Fruit fly (Drosophila melanogaster) whole organism, embryonic: Measurements from ENCODE around the gene mRpL40.

ENCODE experiments used
- Ada2b ChIP-seq: fragments of 200-800 bp; sonication (Bioruptor generic); IDR thresholded peaks from 2 replicates; pipeline ENCODE4 v1.3.6; 2022; ENCODE audit warnings: missing biosample characterization, missing genetic modification characterization
- Atf-2 ChIP-seq: fragments of 200-800 bp; sonication (Bioruptor generic); optimal IDR thresholded peaks from 2 replicates; lab custom pipeline; 2016; ENCODE audit warnings: missing biosample characterization, missing genetic modification characterization
- Atf6 ChIP-seq: fragments of 200-800 bp; sonication (Bioruptor generic); IDR thresholded peaks from 2 replicates; pipeline ENCODE4 v1.3.6; 2022; ENCODE audit warnings: missing biosample characterization, missing genetic modification characterization
- Awh ChIP-seq: fragments of 200-800 bp; sonication (Bioruptor generic); IDR thresholded peaks from 2 replicates; pipeline ENCODE4, ENCODE4 v1.3.6; 2022; ENCODE audit warnings: missing biosample characterization, missing genetic modification characterization
- CG1024 ChIP-seq: fragments of 200-800 bp; sonication (Bioruptor generic); IDR thresholded peaks from 2 replicates; pipeline ENCODE4 v1.3.6; 2022; ENCODE audit warnings: missing biosample characterization, missing genetic modification characterization
- CG13123 ChIP-seq: fragments of 200-800 bp; sonication (Bioruptor generic); optimal IDR thresholded peaks from 2 replicates; lab custom pipeline; 2016; ENCODE audit warnings: missing biosample characterization, missing genetic modification characterization
- CG13624 ChIP-seq: fragments of 200-800 bp; sonication (Bioruptor generic); optimal IDR thresholded peaks from 2 replicates; lab custom pipeline; 2016; ENCODE audit warnings: missing biosample characterization, missing genetic modification characterization
- CG14441 ChIP-seq: fragments of 200-800 bp; sonication (Bioruptor generic); IDR thresholded peaks from 2 replicates; pipeline ENCODE4 v1.3.6; 2022; ENCODE audit warnings: missing biosample characterization, missing genetic modification characterization
- CG14860 ChIP-seq: fragments of 200-800 bp; sonication (Bioruptor generic); IDR thresholded peaks from 3 replicates; pipeline ENCODE4 v1.3.6; 2022; ENCODE audit warnings: missing biosample characterization, missing genetic modification characterization; ENCODE audit not compliant: partially characterized antibody
- CG15514 ChIP-seq: fragments of 200-800 bp; sonication (Bioruptor generic); optimal IDR thresholded peaks from 3 replicates; lab custom pipeline; 2017; ENCODE audit warnings: missing biosample characterization, missing genetic modification characterization, mild to moderate bottlenecking, moderate library complexity, missing genetic modification reagents
- CG17186 ChIP-seq: fragments of 200-800 bp; sonication (Bioruptor generic); optimal IDR thresholded peaks from 3 replicates; lab custom pipeline; 2017; ENCODE audit warnings: missing biosample characterization, missing genetic modification reagents, missing genetic modification characterization
- CG17829 ChIP-seq: fragments of 200-800 bp; optimal IDR thresholded peaks from 2 replicates; lab custom pipeline; 2019; ENCODE audit warnings: missing biosample characterization, mild to moderate bottlenecking, missing genetic modification characterization, moderate library complexity
- CG2129 ChIP-seq: fragments of 200-800 bp; sonication (Bioruptor generic); IDR thresholded peaks from 2 replicates; pipeline ENCODE4 v1.3.6; 2022; ENCODE audit warnings: missing biosample characterization, missing genetic modification characterization; ENCODE audit not compliant: partially characterized antibody
- CG2678 ChIP-seq: fragments of 200-800 bp; sonication (Bioruptor generic); optimal IDR thresholded peaks from 3 replicates; lab custom pipeline; 2019; ENCODE audit warnings: missing biosample characterization, mild to moderate bottlenecking, missing genetic modification characterization, moderate library complexity
- CG31365 ChIP-seq: fragments of 200-800 bp; sonication (Bioruptor generic); optimal IDR thresholded peaks from 2 replicates; lab custom pipeline; 2018; ENCODE audit warnings: missing biosample characterization, mild to moderate bottlenecking, missing genetic modification characterization
- CG32532 ChIP-seq: fragments of 200-800 bp; sonication (Bioruptor generic); IDR thresholded peaks from 2 replicates; pipeline ENCODE4 v1.3.6; 2022; ENCODE audit warnings: missing biosample characterization, missing genetic modification characterization
- CG33213 ChIP-seq: fragments of 200-800 bp; sonication (Bioruptor generic); optimal IDR thresholded peaks from 3 replicates; lab custom pipeline; 2016; ENCODE audit warnings: missing biosample characterization, missing genetic modification characterization
- CG3407 ChIP-seq: fragments of 200-800 bp; sonication (Bioruptor generic); optimal IDR thresholded peaks from 2 replicates; lab custom pipeline; 2018; ENCODE audit warnings: missing biosample characterization, mild to moderate bottlenecking, missing genetic modification characterization
- CG4328 ChIP-seq: fragments of 200-800 bp; sonication (Bioruptor generic); optimal IDR thresholded peaks from 3 replicates; lab custom pipeline; 2017; ENCODE audit warnings: missing biosample characterization, missing genetic modification reagents, missing genetic modification characterization
- CG5953 ChIP-seq: fragments of 200-800 bp; sonication (Bioruptor generic); IDR thresholded peaks from 2 replicates; pipeline ENCODE4 v1.3.6; 2022; ENCODE audit warnings: missing biosample characterization, missing genetic modification characterization
- CG6683 ChIP-seq: fragments of 200-800 bp; sonication (Bioruptor generic); optimal IDR thresholded peaks from 2 replicates; lab custom pipeline; 2017; ENCODE audit warnings: missing biosample characterization, mild to moderate bottlenecking, missing genetic modification characterization, missing genetic modification reagents
- CG7745 ChIP-seq: fragments of 200-800 bp; sonication (Bioruptor generic); optimal IDR thresholded peaks from 2 replicates; lab custom pipeline; 2018; ENCODE audit warnings: missing biosample characterization, mild to moderate bottlenecking, missing genetic modification characterization, moderate library complexity
- CG8765 ChIP-seq: fragments of 200-800 bp; sonication (Bioruptor generic); IDR thresholded peaks from 2 replicates; pipeline ENCODE4 v1.3.6; 2022; ENCODE audit warnings: missing biosample characterization, missing genetic modification characterization
- CG9797 ChIP-seq: fragments of 200-800 bp; sonication (Bioruptor generic); optimal IDR thresholded peaks from 3 replicates; lab custom pipeline; 2018; ENCODE audit warnings: missing biosample characterization, mild to moderate bottlenecking, missing genetic modification characterization
- Dad ChIP-seq: fragments of 200-800 bp; sonication (Bioruptor generic); optimal IDR thresholded peaks from 3 replicates; lab custom pipeline; 2016; ENCODE audit warnings: missing biosample characterization, missing genetic modification characterization
- Fer1 ChIP-seq: fragments of 200-800 bp; sonication (Bioruptor generic); optimal IDR thresholded peaks from 2 replicates; lab custom pipeline; 2017; ENCODE audit warnings: missing biosample characterization, mild to moderate bottlenecking, missing genetic modification characterization
- Gsc ChIP-seq: fragments of 200-800 bp; sonication (Bioruptor generic); IDR thresholded peaks from 2 replicates; pipeline ENCODE4 v1.3.6; 2022; ENCODE audit warnings: missing biosample characterization, missing genetic modification characterization
- Hmx ChIP-seq: fragments of 200-800 bp; sonication (Bioruptor generic); optimal IDR thresholded peaks from 2 replicates; lab custom pipeline; 2016; ENCODE audit warnings: missing biosample characterization, missing genetic modification characterization
- Sry-β ChIP-seq: fragments of 200-800 bp; sonication (Bioruptor generic); optimal IDR thresholded peaks from 2 replicates; lab custom pipeline; 2018; ENCODE audit warnings: missing biosample characterization, mild to moderate bottlenecking, missing genetic modification characterization, moderate library complexity
- ara ChIP-seq: fragments of 200-800 bp; sonication (Bioruptor generic); IDR thresholded peaks from 2 replicates; pipeline ENCODE4 v1.3.6; 2022; ENCODE audit warnings: missing biosample characterization, missing genetic modification characterization
- bbx ChIP-seq: fragments of 200-800 bp; sonication (Bioruptor generic); IDR thresholded peaks from 2 replicates; pipeline ENCODE4 v1.3.6; 2022; ENCODE audit warnings: missing biosample characterization, missing genetic modification characterization; ENCODE audit not compliant: partially characterized antibody
- btn ChIP-seq: fragments of 200-800 bp; sonication (Bioruptor generic); optimal IDR thresholded peaks from 2 replicates; lab custom pipeline; 2016; ENCODE audit warnings: missing biosample characterization, missing genetic modification characterization
- chn ChIP-seq: fragments of 200-800 bp; sonication (Bioruptor generic); optimal IDR thresholded peaks from 2 replicates; lab custom pipeline; 2016; ENCODE audit warnings: missing biosample characterization, missing genetic modification characterization
- corto ChIP-seq: fragments of 200-800 bp; sonication (Bioruptor generic); optimal IDR thresholded peaks from 2 replicates; lab custom pipeline; 2016; ENCODE audit warnings: missing biosample characterization, mild to moderate bottlenecking, missing genetic modification characterization, moderate library complexity
- croc ChIP-seq: fragments of 200-800 bp; sonication (Bioruptor generic); conservative IDR thresholded peaks from 3 replicates; pipeline ENCODE4 v1.3.6; 2022; ENCODE audit warnings: missing biosample characterization, missing genetic modification characterization
- dati ChIP-seq: fragments of 200-800 bp; sonication (Bioruptor generic); IDR thresholded peaks from 2 replicates; pipeline ENCODE4 v1.3.6; 2022; ENCODE audit warnings: missing biosample characterization, missing genetic modification characterization
- esg ChIP-seq: fragments of 200-800 bp; sonication (Bioruptor generic); conservative IDR thresholded peaks from 2 replicates; pipeline ENCODE4 v1.3.6; 2022; ENCODE audit warnings: missing biosample characterization, missing genetic modification characterization
- fd102C ChIP-seq: fragments of 200-800 bp; sonication (Bioruptor generic); optimal IDR thresholded peaks from 2 replicates; lab custom pipeline; 2018; ENCODE audit warnings: missing biosample characterization, mild to moderate bottlenecking, missing genetic modification characterization, moderate library complexity
- fru ChIP-seq: fragments of >200 bp; optimal IDR thresholded peaks from 2 replicates; lab custom pipeline; 2017
- ftz-f1 ChIP-seq: fragments of 200-800 bp; sonication (Bioruptor generic); optimal IDR thresholded peaks from 2 replicates; lab custom pipeline; 2016; ENCODE audit warnings: missing biosample characterization, missing genetic modification characterization
- jigr1 ChIP-seq: fragments of 200-800 bp; sonication (Bioruptor generic); IDR thresholded peaks from 3 replicates; pipeline ENCODE4 v1.3.6; 2022; ENCODE audit warnings: missing biosample characterization, missing genetic modification characterization
- nerfin-1 ChIP-seq: fragments of 200-800 bp; sonication (Bioruptor generic); optimal IDR thresholded peaks from 3 replicates; lab custom pipeline; 2019; ENCODE audit warnings: missing biosample characterization, mild to moderate bottlenecking, missing genetic modification characterization, moderate library complexity
- pita ChIP-seq: fragments of 200-800 bp; sonication (Bioruptor generic); optimal IDR thresholded peaks from 2 replicates; lab custom pipeline; 2017; ENCODE audit warnings: missing biosample characterization, mild to moderate bottlenecking, missing genetic modification characterization
- salm ChIP-seq: fragments of 200-800 bp; sonication (Bioruptor generic); optimal IDR thresholded peaks from 2 replicates; lab custom pipeline; 2018; ENCODE audit warnings: missing biosample characterization, mild to moderate bottlenecking, missing genetic modification characterization
- sens-2 ChIP-seq: fragments of 200-800 bp; sonication (Bioruptor generic); IDR thresholded peaks from 2 replicates; pipeline ENCODE4 v1.3.6; 2022; ENCODE audit warnings: missing biosample characterization, missing genetic modification characterization
- seq ChIP-seq: fragments of 200-800 bp; sonication (Bioruptor generic); IDR thresholded peaks from 2 replicates; pipeline ENCODE4 v1.3.6; 2022; ENCODE audit warnings: missing biosample characterization, missing genetic modification characterization
- sima ChIP-seq: fragments of 200-800 bp; sonication (Bioruptor generic); optimal IDR thresholded peaks from 2 replicates; lab custom pipeline; 2016; ENCODE audit warnings: missing biosample characterization, missing genetic modification characterization
- sisA ChIP-seq: fragments of 200-800 bp; sonication (Bioruptor generic); IDR thresholded peaks from 2 replicates; pipeline ENCODE4 v1.3.6; 2022; ENCODE audit warnings: missing biosample characterization, missing genetic modification characterization
- sna ChIP-seq: fragments of 200-800 bp; sonication (Bioruptor generic); IDR thresholded peaks from 2 replicates; pipeline ENCODE4 v1.3.6; 2022; ENCODE audit warnings: missing biosample characterization, missing genetic modification characterization; ENCODE audit not compliant: partially characterized antibody
- wdn ChIP-seq: fragments of 200-800 bp; sonication (Bioruptor generic); IDR thresholded peaks from 2 replicates; pipeline ENCODE4 v1.3.6; 2022; ENCODE audit warnings: missing biosample characterization, missing genetic modification characterization
- z ChIP-seq: fragments of 200-800 bp; sonication (Bioruptor generic); IDR thresholded peaks from 3 replicates; pipeline ENCODE4 v1.3.6; 2022; ENCODE audit warnings: missing biosample characterization, missing genetic modification characterization

Gene mRpL40

DNA sequence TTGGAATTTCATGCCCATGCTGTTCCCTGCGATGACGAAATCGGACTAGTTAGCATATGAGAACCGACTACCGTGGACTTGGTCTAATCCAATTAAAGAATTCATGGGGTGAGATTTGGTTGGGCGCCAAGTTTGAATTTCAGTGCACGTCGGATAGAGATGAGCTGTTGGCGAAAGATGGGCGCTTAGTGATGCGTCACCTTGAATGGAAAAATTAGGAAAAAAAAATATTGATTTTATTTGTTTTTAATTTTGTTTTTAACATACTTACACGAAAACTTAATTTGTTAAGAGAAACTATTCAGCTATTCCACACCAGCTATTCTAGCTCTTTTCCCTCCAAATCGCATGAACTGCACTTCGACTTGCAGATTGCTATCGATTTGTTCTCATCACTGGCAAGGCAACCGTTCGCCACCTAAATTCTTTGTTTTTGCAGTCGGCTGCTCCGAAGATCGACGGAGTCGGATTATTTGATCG lies 14.0 kb downstream of the mRpL40 start, which contains the start of the genes ninaG and Sptz (continued):
- TF ChIP-seq CG3407 (GFP tag; lab: Kevin White, UChicago) (peak; percentile 83), CG17186 (GFP tag; lab: Kevin White, UChicago) (peak; percentile 91), CG32532 (GFP tag; lab: Robert Waterston, UW) (peak; percentile 95), CG2129 (no peak), CG15514 (peak; percentile 93), CG17829 (tag; lab: Kevin White, UChicago) (peak; percentile 91), sima (GFP tag; lab: Kevin White, UChicago) (peak; percentile 79), CG33213 (GFP tag; lab: Kevin White, UChicago) (peak; percentile 93), croc (GFP tag; lab: Robert Waterston, UW) (peak; percentile 94), CG8765 (GFP tag; lab: Robert Waterston, UW) (peak; percentile 93), Ada2b (GFP tag; lab: Robert Waterston, UW) (peak; percentile 95), bbx (GFP tag; lab: Robert Waterston, UW) (no peak), seq (GFP tag; lab: Robert Waterston, UW) (peak; percentile 86), CG9797 (GFP tag; lab: Kevin White, UChicago) (peak; percentile 65), dati (GFP tag; lab: Robert Waterston, UW) (peak; percentile 71), fd102C (GFP tag; lab: Kevin White, UChicago) (peak; percentile 52), CG7745 (tag; lab: Kevin White, UChicago) (no peak), CG4328 (GFP tag; lab: Kevin White, UChicago) (peak; percentile 64), Dad (peak; percentile 93), CG31365 (tag; lab: Kevin White, UChicago) (peak; percentile 6), Hmx (GFP tag; lab: Kevin White, UChicago) (peak; percentile 87), CG1024 (GFP tag; lab: Robert Waterston, UW) (peak; percentile 86), sna (GFP tag; lab: Robert Waterston, UW) (peak; percentile 44; the same call in 1 of the 2 replicates), Sry-β (GFP tag; lab: Kevin White, UChicago) (peak; percentile 99), ara (GFP tag; lab: Robert Waterston, UW) (peak; percentile 91), chn (GFP tag; lab: Kevin White, UChicago) (peak; percentile 97), CG2678 (tag; lab: Kevin White, UChicago) (peak; percentile 91), CG13624 (GFP tag; lab: Kevin White, UChicago) (peak; percentile 95), salm (peak; percentile 62), sens-2 (peak; percentile 85), corto (GFP tag; lab: Kevin White, UChicago) (no peak), sisA (GFP tag; lab: Robert Waterston, UW) (peak; percentile 96), Atf-2 (GFP tag; lab: Kevin White, UChicago) (peak; percentile 91), btn (GFP tag; lab: Kevin White, UChicago) (peak; percentile 76), pita (GFP tag; lab: Kevin White, UChicago) (no peak), Atf6 (GFP tag; lab: Robert Waterston, UW) (peak; percentile 92), CG14860 (GFP tag; lab: Robert Waterston, UW) (0 out of 3 replicates have a peak, but pooled peaks have one; percentile 33), fru (lab: Kevin White, UChicago) (no peak), Gsc (GFP tag; lab: Robert Waterston, UW) (peak; percentile 81), esg (peak; percentile 96), CG13123 (peak; percentile 91), CG6683 (GFP tag; lab: Kevin White, UChicago) (no peak), jigr1 (GFP tag; lab: Robert Waterston, UW) (peak; percentile 90), z (GFP tag; lab: Robert Waterston, UW) (0 out of 3 replicates have a peak, but pooled peaks have one; percentile 34), CG14441 (GFP tag; lab: Robert Waterston, UW) (peak; percentile 96), ftz-f1 (GFP tag; lab: Kevin White, UChicago) (peak; percentile 89), Fer1 (no peak), CG5953 (GFP tag; lab: Robert Waterston, UW) (peak; percentile 87), Awh (GFP tag; lab: Robert Waterston, UW) (peak; percentile 88), nerfin-1 (tag; lab: Kevin White, UChicago) (peak; percentile 84), wdn (peak; percentile 83)
